Worm (Caenorhabditis elegans) whole organism, L4 larva: Measurements from ENCODE around the gene ntl-11.

Source experiments
- D1046.2 ChIP-seq: fragments of 200-800 bp; sonication (Bioruptor generic); IDR thresholded peaks from 2 replicates; pipeline ENCODE4 v1.3.6; 2022; ENCODE audit warnings: missing genetic modification characterization, missing compliant biosample characterization
- F26F4.8 ChIP-seq: fragments of 200-800 bp; sonication (Bioruptor generic); conservative IDR thresholded peaks from 2 replicates; pipeline ENCODE4 v1.3.6; 2022; ENCODE audit warnings: missing genetic modification characterization, missing compliant biosample characterization
- F37D6.2 ChIP-seq: sonication (generic microtip); optimal IDR thresholded peaks from 2 replicates; lab custom pipeline; 2016; ENCODE audit warnings: mild to moderate bottlenecking, missing genetic modification characterization, missing compliant biosample characterization
- F49E8.2 ChIP-seq: sonication (generic microtip); optimal IDR thresholded peaks from 2 replicates; lab custom pipeline; 2016; ENCODE audit warnings: missing compliant biosample characterization, mild to moderate bottlenecking, missing genetic modification characterization, borderline replicate concordance
- Y75B8A.6 ChIP-seq: fragments of 200-800 bp; sonication (Bioruptor generic); IDR thresholded peaks from 2 replicates; pipeline ENCODE4 v1.3.6; 2022; ENCODE audit warnings: missing genetic modification reagents, missing genetic modification characterization, missing compliant biosample characterization
- aha-1 ChIP-seq: fragments of 150-350 bp; peaks from one replicate; lab custom pipeline; 2014; ENCODE audit warnings: missing biosample characterization, missing genetic modification characterization
- arid-1 ChIP-seq: fragments of 200-800 bp; sonication (Bioruptor generic); conservative IDR thresholded peaks from 2 replicates; pipeline ENCODE4 v1.3.6; 2022; ENCODE audit warnings: missing genetic modification reagents, missing genetic modification characterization, missing compliant biosample characterization
- ceh-20 ChIP-seq: fragments of 200-800 bp; sonication (Bioruptor generic); IDR thresholded peaks from 2 replicates; pipeline ENCODE4 v1.3.6; 2022; ENCODE audit warnings: missing genetic modification reagents, missing genetic modification characterization, missing compliant biosample characterization
- ceh-32 ChIP-seq: sonication (generic microtip); optimal IDR thresholded peaks from 2 replicates; lab custom pipeline; 2016; ENCODE audit warnings: mild to moderate bottlenecking, missing genetic modification characterization, missing compliant biosample characterization; ENCODE audit not compliant: poor library complexity
- ceh-44 ChIP-seq: fragments of 200-800 bp; sonication (Bioruptor generic); IDR thresholded peaks from 2 replicates; pipeline ENCODE4 v1.3.6; 2022; ENCODE audit warnings: missing genetic modification reagents, missing genetic modification characterization, missing compliant biosample characterization
- ceh-82 ChIP-seq: sonication (generic microtip); optimal IDR thresholded peaks from 2 replicates; lab custom pipeline; 2017; ENCODE audit warnings: missing biosample characterization, missing genetic modification characterization
- ces-1 ChIP-seq: fragments of 150-350 bp; sonication (generic microtip); optimal IDR thresholded peaks from 4 replicates; lab custom pipeline; 2014; ENCODE audit warnings: missing biosample characterization, missing genetic modification reagents, missing genetic modification characterization
- daf-16 ChIP-seq, 3 experiments: sonication (generic microtip); optimal IDR thresholded peaks; 2 replicates each; lab custom pipeline; 2016 to 2017; ENCODE audit warnings: missing genetic modification characterization in 3 of 3, missing genetic modification reagents in 3 of 3, mild to moderate bottlenecking in 2 of 3, missing compliant biosample characterization in 2 of 3, missing biosample characterization in 1 of 3, moderate library complexity in 1 of 3
- dmd-9 ChIP-seq: fragments of 200-800 bp; sonication (Bioruptor generic); IDR thresholded peaks from 2 replicates; pipeline ENCODE4 v1.3.6; 2022; ENCODE audit warnings: missing genetic modification reagents, missing genetic modification characterization, missing compliant biosample characterization
- dve-1 ChIP-seq: sonication (generic microtip); optimal IDR thresholded peaks from 2 replicates; lab custom pipeline; 2017; ENCODE audit warnings: antibody characterized with exemption, mild to moderate bottlenecking, missing genetic modification characterization, missing compliant biosample characterization; ENCODE audit not compliant: insufficient read depth
- egl-27 ChIP-seq: sonication (generic microtip); optimal IDR thresholded peaks from 3 replicates; lab custom pipeline; 2017; ENCODE audit warnings: missing biosample characterization, missing genetic modification reagents, missing genetic modification characterization
- fkh-10 ChIP-seq: fragments of 150-350 bp; optimal IDR thresholded peaks from 2 replicates; lab custom pipeline; 2014; ENCODE audit warnings: missing biosample characterization, missing genetic modification reagents, missing genetic modification characterization
- lin-13 ChIP-seq: fragments of 150-350 bp; optimal IDR thresholded peaks from 2 replicates; lab custom pipeline; 2014; ENCODE audit warnings: missing biosample characterization, missing genetic modification reagents, missing genetic modification characterization
- lin-38 ChIP-seq: fragments of 200-800 bp; sonication (Bioruptor generic); IDR thresholded peaks from 2 replicates; pipeline ENCODE4 v1.3.6; 2022; ENCODE audit warnings: missing genetic modification reagents, missing genetic modification characterization, missing compliant biosample characterization
- lin-39 ChIP-seq: fragments of 150-350 bp; optimal IDR thresholded peaks from 2 replicates; lab custom pipeline; 2014; ENCODE audit warnings: missing biosample characterization, missing genetic modification reagents, missing genetic modification characterization
- mdt-29 ChIP-seq: fragments of 200-800 bp; sonication (Bioruptor generic); IDR thresholded peaks from 2 replicates; pipeline ENCODE4 v1.3.6; 2022; ENCODE audit warnings: missing genetic modification reagents, missing genetic modification characterization, missing compliant biosample characterization
- mep-1 ChIP-seq: fragments of 150-350 bp; sonication (generic microtip); optimal IDR thresholded peaks from 3 replicates; lab custom pipeline; 2014; ENCODE audit warnings: missing biosample characterization, missing genetic modification characterization
- nhr-102 ChIP-seq: sonication (generic microtip); optimal IDR thresholded peaks from 2 replicates; lab custom pipeline; 2016; ENCODE audit warnings: mild to moderate bottlenecking, missing genetic modification characterization, moderate library complexity, missing compliant biosample characterization
- nhr-111 ChIP-seq: fragments of 200-800 bp; sonication (Bioruptor generic); optimal IDR thresholded peaks from 2 replicates; lab custom pipeline; 2018; ENCODE audit warnings: mild to moderate bottlenecking, missing genetic modification characterization, missing compliant biosample characterization
- nhr-28 ChIP-seq: fragments of 150-350 bp; optimal IDR thresholded peaks from 2 replicates; lab custom pipeline; 2014; ENCODE audit warnings: missing biosample characterization, missing genetic modification characterization
- pha-4 ChIP-seq, 2 experiments: fragments of 150-350 bp in 1 of 2; fragments of 200-800 bp in 1 of 2; sonication (Bioruptor generic) in 1 of 2; IDR thresholded peaks in 1 of 2; optimal IDR thresholded peaks in 1 of 2; 2 replicates each; pipeline versions ENCODE4 v1.3.6 to Lab custom; 2014 to 2022; ENCODE audit warnings: missing genetic modification characterization in 2 of 2, missing genetic modification reagents in 2 of 2, missing biosample characterization in 1 of 2, missing compliant biosample characterization in 1 of 2
- saeg-2 ChIP-seq: fragments of 200-800 bp; sonication (Bioruptor generic); IDR thresholded peaks from 2 replicates; pipeline ENCODE4 v1.3.6; 2022; ENCODE audit warnings: missing genetic modification reagents, missing genetic modification characterization, missing compliant biosample characterization
- set-16 ChIP-seq: fragments of 200-800 bp; sonication (Bioruptor generic); IDR thresholded peaks from 2 replicates; pipeline ENCODE4 v1.3.6; 2022; ENCODE audit warnings: missing genetic modification reagents, missing genetic modification characterization, missing compliant biosample characterization
- skn-1 ChIP-seq: fragments of 150-350 bp; optimal IDR thresholded peaks from 2 replicates; lab custom pipeline; 2014; ENCODE audit warnings: missing biosample characterization, missing genetic modification characterization
- snpc-1.2 ChIP-seq: fragments of 200-800 bp; sonication (Bioruptor generic); IDR thresholded peaks from 2 replicates; pipeline ENCODE4 v1.3.6; 2022; ENCODE audit warnings: missing genetic modification reagents, missing genetic modification characterization, missing compliant biosample characterization
- spr-1 ChIP-seq: sonication (generic microtip); optimal IDR thresholded peaks from 2 replicates; lab custom pipeline; 2016; ENCODE audit warnings: mild to moderate bottlenecking, missing genetic modification characterization, missing compliant biosample characterization
- tra-1 ChIP-seq: fragments of 200-800 bp; sonication (Bioruptor generic); IDR thresholded peaks from 2 replicates; pipeline ENCODE4 v1.3.6; 2022; ENCODE audit warnings: missing genetic modification reagents, missing genetic modification characterization, missing compliant biosample characterization
- unc-130 ChIP-seq: sonication (generic microtip); optimal IDR thresholded peaks from 2 replicates; lab custom pipeline; 2016; ENCODE audit warnings: missing genetic modification reagents, missing genetic modification characterization, missing compliant biosample characterization
- unc-62 ChIP-seq, 3 experiments: fragments of 150-350 bp in 1 of 3; sonication (generic microtip); optimal IDR thresholded peaks in 2 of 3; peaks in 1 of 3; 1 replicate in 1 of 3; 2 replicates in 2 of 3; lab custom pipeline; 2014 to 2017; ENCODE audit warnings: missing biosample characterization in 3 of 3, missing genetic modification characterization in 3 of 3, missing genetic modification reagents in 3 of 3, missing genotype in 1 of 3
- vab-7 ChIP-seq: fragments of 200-800 bp; sonication (Bioruptor generic); IDR thresholded peaks from 2 replicates; pipeline ENCODE4 v1.3.6; 2022; ENCODE audit warnings: missing genetic modification reagents, missing genetic modification characterization, missing compliant biosample characterization
- zfp-2 ChIP-seq: sonication (generic microtip); optimal IDR thresholded peaks from 2 replicates; lab custom pipeline; 2016; ENCODE audit warnings: mild to moderate bottlenecking, missing genetic modification characterization, missing compliant biosample characterization
- ztf-11 ChIP-seq: fragments of 150-350 bp; optimal IDR thresholded peaks from 2 replicates; lab custom pipeline; 2014; ENCODE audit warnings: missing biosample characterization, missing genetic modification characterization
- ztf-7 ChIP-seq: fragments of 150-350 bp; optimal IDR thresholded peaks from 2 replicates; lab custom pipeline; 2014; ENCODE audit warnings: missing biosample characterization, missing genetic modification characterization

The ntl-11 gene

DNA sequence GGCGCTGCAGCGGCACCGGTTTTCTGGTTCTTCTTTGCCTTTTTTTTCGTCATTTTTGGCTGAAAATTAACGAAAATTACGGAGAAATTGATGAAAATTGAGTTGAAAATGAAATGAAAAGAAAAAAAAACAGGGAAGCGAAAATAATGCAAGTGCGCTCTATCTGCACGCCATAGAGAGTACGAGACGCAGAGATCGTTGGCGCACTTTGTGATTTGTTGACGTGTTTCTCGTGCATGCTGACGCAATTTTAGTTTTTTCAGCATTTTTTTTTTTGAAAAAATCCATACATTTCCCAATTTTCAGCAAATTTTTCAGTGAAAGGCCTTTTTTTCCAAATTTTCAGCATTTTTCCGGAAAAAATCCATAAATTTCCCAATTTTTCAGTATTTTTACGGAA, at the start of gene ntl-11 (continued):
- TF ChIP-seq ceh-44 (no peak), nhr-28 (tag; lab: Kevin White, UChicago) (peak; percentile 77), F26F4.8 (no peak), ceh-82 (tag; lab: Kevin White, UChicago) (no peak)

DNA sequence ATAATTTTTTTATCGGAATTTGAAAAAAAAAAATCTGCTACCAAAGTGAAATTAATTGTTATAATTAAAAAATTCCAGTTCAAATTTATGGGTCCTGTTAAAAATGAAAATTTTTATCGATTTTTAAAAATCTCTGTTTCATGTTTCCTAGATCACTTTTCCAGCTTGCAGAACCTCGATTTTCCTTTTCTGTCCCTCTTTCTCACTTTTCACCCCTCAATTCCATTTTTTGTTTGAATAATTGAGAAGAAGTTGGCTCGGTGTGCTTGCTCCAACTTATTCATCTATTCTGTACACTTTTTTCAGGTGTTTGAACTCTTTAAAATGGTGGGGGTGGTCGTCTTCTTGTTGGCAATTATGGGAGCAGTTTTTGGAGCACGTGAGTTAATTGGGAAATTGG, 26.0 kb upstream of the ntl-11 start, which contains the start of gene acr-24:
acr-24 (plus strand) TSS at position 301 of the 400 bp plus-strand sequence.
- no peak for TF ChIP-seq ces-1 (GFP tag; lab: Kevin White, UChicago)
- no peak for TF ChIP-seq lin-39
- no peak for TF ChIP-seq ceh-44
- no peak for TF ChIP-seq Y75B8A.6 (GFP tag; lab: Robert Waterston, UW)
- no peak for TF ChIP-seq dve-1 (tag; lab: Kevin White, UChicago)
- no peak for TF ChIP-seq ceh-32 (tag; lab: Kevin White, UChicago)
- no peak for TF ChIP-seq saeg-2 (GFP tag; lab: Robert Waterston, UW)
- no peak for TF ChIP-seq lin-38
- no peak for TF ChIP-seq skn-1 (tag; lab: Kevin White, UChicago)
- TF ChIP-seq ztf-11 (tag; lab: Kevin White, UChicago), result no peak
- TF ChIP-seq fkh-10, result no peak
- no peak for TF ChIP-seq F37D6.2 (tag; lab: Kevin White, UChicago)
- TF ChIP-seq dmd-9 (GFP tag; lab: Robert Waterston, UW), result no peak

DNA sequence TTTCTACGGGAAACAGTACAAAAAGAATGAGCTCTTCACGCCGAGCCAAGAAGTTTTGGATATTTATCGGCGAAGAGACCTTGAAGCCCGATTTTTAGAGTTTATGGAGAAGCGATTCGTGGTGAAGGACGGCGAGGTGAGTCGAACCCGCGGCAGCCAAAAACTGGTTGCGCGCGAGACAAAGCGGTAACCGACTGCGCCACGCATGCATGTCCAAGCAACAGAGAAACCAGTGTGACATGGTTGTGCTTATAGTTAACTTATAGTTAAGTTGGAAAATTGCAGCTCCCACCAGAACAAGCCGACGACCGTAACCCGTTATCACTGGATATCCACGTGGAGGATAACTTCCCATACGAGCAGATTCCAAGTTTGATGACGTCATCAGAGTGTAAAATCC, 5.1 kb upstream of the ntl-11 start:
- 0 out of 2 replicates have a peak, but pooled peaks have one; percentile 54 for TF ChIP-seq arid-1 (GFP tag; lab: Robert Waterston, UW)
- TF ChIP-seq pha-4 (GFP tag; IDR thresholded peaks at IDR 0.05; lab: Robert Waterston, UW), result peak; percentile 69
- no peak for TF ChIP-seq pha-4 (tag; optimal IDR thresholded peaks at IDR 0.05; lab: Kevin White, UChicago)
- TF ChIP-seq unc-62 (GFP tag; optimal IDR thresholded peaks at IDR 0.05 in 1 of 2; lab: Kevin White, UChicago), result no peak
- TF ChIP-seq unc-62 (tag; optimal IDR thresholded peaks at IDR 0.05; lab: Kevin White, UChicago), result no peak
- TF ChIP-seq spr-1 (tag; lab: Kevin White, UChicago), result peak; percentile 1
- peak in 1 of 2 experiments; percentile 33 for TF ChIP-seq daf-16 (GFP tag; optimal IDR thresholded peaks at IDR 0.05; lab: Kevin White, UChicago)
- TF ChIP-seq daf-16 (tag; optimal IDR thresholded peaks at IDR 0.05; lab: Kevin White, UChicago), result peak; percentile 39
- peak; percentile 25 for TF ChIP-seq set-16 (GFP tag; lab: Robert Waterston, UW)
- TF ChIP-seq F26F4.8, result no peak; the same call in 1 of the 2 replicates
- TF ChIP-seq D1046.2 (GFP tag; lab: Robert Waterston, UW), result no peak
- peak; percentile 62; the same call in 1 of the 2 replicates for TF ChIP-seq mdt-29 (GFP tag; lab: Robert Waterston, UW)
- peak; percentile 84 for TF ChIP-seq lin-38
- TF ChIP-seq unc-130, result peak; percentile 34
- peak; percentile 13 for TF ChIP-seq F37D6.2 (tag; lab: Kevin White, UChicago)
- TF ChIP-seq snpc-1.2 (GFP tag; lab: Robert Waterston, UW), result peak; percentile 97
- TF ChIP-seq ceh-20 (GFP tag; lab: Robert Waterston, UW), result peak; percentile 55; the same call in 1 of the 2 replicates
- no peak for TF ChIP-seq egl-27 (tag; lab: Kevin White, UChicago)
- TF ChIP-seq nhr-102 (tag; lab: Kevin White, UChicago), result peak; percentile 62
- TF ChIP-seq dve-1 (tag; lab: Kevin White, UChicago), result peak; percentile 53
- peak; percentile 46 for TF ChIP-seq ztf-7 (tag; lab: Kevin White, UChicago)
- no peak for TF ChIP-seq nhr-111 (GFP tag; lab: Kevin White, UChicago)
- TF ChIP-seq zfp-2 (tag; lab: Kevin White, UChicago), result no peak
- TF ChIP-seq aha-1, result no peak
- peak; percentile 33 for TF ChIP-seq lin-13 (GFP tag; lab: Kevin White, UChicago)
- TF ChIP-seq vab-7 (GFP tag; lab: Robert Waterston, UW), result no peak
- TF ChIP-seq tra-1 (GFP tag; lab: Robert Waterston, UW), result peak; percentile 43; the same call in 1 of the 2 replicates
- TF ChIP-seq mep-1 (tag; lab: Kevin White, UChicago), result peak; percentile 43
- TF ChIP-seq F49E8.2 (tag; lab: Kevin White, UChicago), result peak; percentile 1
- TF ChIP-seq, all 104 proteins: peak for 18
